Fruit fly (Drosophila melanogaster) whole organism, embryonic: ENCODE results near the gene goe.

Experiments
- ATbp ChIP-seq: fragments of 200-800 bp; sonication (Bioruptor generic); optimal IDR thresholded peaks from 2 replicates; lab custom pipeline; 2017; ENCODE audit warnings: missing biosample characterization, mild to moderate bottlenecking, missing genetic modification characterization, missing genetic modification reagents
- Adf1 ChIP-seq: fragments of 200-800 bp; sonication (Bioruptor generic); IDR thresholded peaks from 2 replicates; pipeline ENCODE4 v1.3.6; 2022; ENCODE audit warnings: missing biosample characterization, missing genetic modification characterization
- Atf3 ChIP-seq: fragments of 200-800 bp; sonication (Bioruptor generic); optimal IDR thresholded peaks from 3 replicates; lab custom pipeline; 2016; ENCODE audit warnings: missing biosample characterization, missing genetic modification characterization
- BEAF-32 ChIP-seq: fragments of 200-800 bp; sonication (Bioruptor generic); optimal IDR thresholded peaks from 3 replicates; lab custom pipeline; 2017; ENCODE audit warnings: missing biosample characterization, missing genetic modification characterization, mild to moderate bottlenecking, moderate library complexity, missing genetic modification reagents
- CG11085 ChIP-seq: fragments of 200-800 bp; sonication (Bioruptor generic); IDR thresholded peaks from 2 replicates; pipeline ENCODE4 v1.3.6; 2022; ENCODE audit warnings: missing biosample characterization, missing genetic modification characterization
- CG11398 ChIP-seq: fragments of 200-800 bp; sonication (Bioruptor generic); optimal IDR thresholded peaks from 2 replicates; lab custom pipeline; 2016; ENCODE audit warnings: missing biosample characterization, missing genetic modification characterization
- CG12236 ChIP-seq: fragments of 200-800 bp; sonication (Bioruptor generic); optimal IDR thresholded peaks from 2 replicates; lab custom pipeline; 2016; ENCODE audit warnings: missing biosample characterization, missing genetic modification characterization
- CG17328 ChIP-seq: fragments of 200-800 bp; sonication (Bioruptor generic); IDR thresholded peaks from 2 replicates; pipeline ENCODE4 v1.3.6; 2022; ENCODE audit warnings: missing biosample characterization, missing genetic modification characterization
- CG31441 ChIP-seq: fragments of 200-800 bp; sonication (Bioruptor generic); IDR thresholded peaks from 2 replicates; pipeline ENCODE4 v1.3.6; 2022; ENCODE audit warnings: missing biosample characterization, missing genetic modification characterization
- CG3163 ChIP-seq: fragments of 200-800 bp; sonication (Bioruptor generic); optimal IDR thresholded peaks from 3 replicates; lab custom pipeline; 2016; ENCODE audit warnings: missing biosample characterization, missing genetic modification characterization
- CG32772 ChIP-seq: fragments of 200-800 bp; sonication (Bioruptor generic); IDR thresholded peaks from 2 replicates; pipeline ENCODE4 v1.3.6; 2022; ENCODE audit warnings: missing biosample characterization, missing genetic modification characterization
- CG33213 ChIP-seq: fragments of 200-800 bp; sonication (Bioruptor generic); optimal IDR thresholded peaks from 3 replicates; lab custom pipeline; 2016; ENCODE audit warnings: missing biosample characterization, missing genetic modification characterization
- CG3407 ChIP-seq: fragments of 200-800 bp; sonication (Bioruptor generic); optimal IDR thresholded peaks from 2 replicates; lab custom pipeline; 2018; ENCODE audit warnings: missing biosample characterization, mild to moderate bottlenecking, missing genetic modification characterization
- CG3995 ChIP-seq: fragments of 200-800 bp; sonication (Bioruptor generic); optimal IDR thresholded peaks from 3 replicates; lab custom pipeline; 2016; ENCODE audit warnings: missing biosample characterization, missing genetic modification characterization
- CG4617 ChIP-seq: fragments of 200-800 bp; sonication (Bioruptor generic); optimal IDR thresholded peaks from 3 replicates; lab custom pipeline; 2016; ENCODE audit warnings: missing biosample characterization, missing genetic modification characterization, borderline replicate concordance
- CG5953 ChIP-seq: fragments of 200-800 bp; sonication (Bioruptor generic); IDR thresholded peaks from 2 replicates; pipeline ENCODE4 v1.3.6; 2022; ENCODE audit warnings: missing biosample characterization, missing genetic modification characterization
- Camta ChIP-seq: fragments of 200-800 bp; sonication (Bioruptor generic); optimal IDR thresholded peaks from 2 replicates; lab custom pipeline; 2016; ENCODE audit warnings: missing biosample characterization, missing genetic modification characterization
- Dip2 ChIP-seq: fragments of 200-800 bp; sonication (Bioruptor generic); IDR thresholded peaks from 2 replicates; pipeline ENCODE4 v1.3.6; 2022; ENCODE audit warnings: missing biosample characterization, missing genetic modification characterization
- Doc3 ChIP-seq: fragments of 200-800 bp; sonication (Bioruptor generic); IDR thresholded peaks from 3 replicates; pipeline ENCODE4 v1.3.6; 2022; ENCODE audit warnings: missing biosample characterization, missing genetic modification characterization; ENCODE audit not compliant: partially characterized antibody
- Dref ChIP-seq: fragments of 200-800 bp; sonication (Bioruptor generic); IDR thresholded peaks from 2 replicates; pipeline ENCODE4 v1.3.6; 2022; ENCODE audit warnings: missing biosample characterization, missing genetic modification characterization
- Fer1 ChIP-seq: fragments of 200-800 bp; sonication (Bioruptor generic); optimal IDR thresholded peaks from 2 replicates; lab custom pipeline; 2017; ENCODE audit warnings: missing biosample characterization, mild to moderate bottlenecking, missing genetic modification characterization
- HmgD ChIP-seq: fragments of 200-800 bp; sonication (Bioruptor generic); optimal IDR thresholded peaks from 3 replicates; lab custom pipeline; 2016; ENCODE audit warnings: missing biosample characterization, missing genetic modification characterization
- HmgZ ChIP-seq: fragments of 200-800 bp; sonication (Bioruptor generic); optimal IDR thresholded peaks from 2 replicates; lab custom pipeline; 2018; ENCODE audit warnings: missing biosample characterization, mild to moderate bottlenecking, missing genetic modification characterization
- Lhr ChIP-seq: fragments of 200-800 bp; sonication (Bioruptor generic); optimal IDR thresholded peaks from 3 replicates; lab custom pipeline; 2017; ENCODE audit warnings: mild to moderate bottlenecking, missing biosample characterization, missing genetic modification reagents, missing genetic modification characterization
- MBD-R2 ChIP-seq: fragments of 200-800 bp; sonication (Bioruptor generic); IDR thresholded peaks from 2 replicates; pipeline ENCODE4 v1.3.6; 2022; ENCODE audit warnings: missing biosample characterization, missing genetic modification characterization
- Sry-β ChIP-seq: fragments of 200-800 bp; sonication (Bioruptor generic); optimal IDR thresholded peaks from 2 replicates; lab custom pipeline; 2018; ENCODE audit warnings: missing biosample characterization, mild to moderate bottlenecking, missing genetic modification characterization, moderate library complexity
- YL-1 ChIP-seq: fragments of 200-800 bp; sonication (Bioruptor generic); optimal IDR thresholded peaks from 3 replicates; lab custom pipeline; 2017; ENCODE audit warnings: missing biosample characterization, mild to moderate bottlenecking, missing genetic modification characterization
- btn ChIP-seq: fragments of 200-800 bp; sonication (Bioruptor generic); optimal IDR thresholded peaks from 2 replicates; lab custom pipeline; 2016; ENCODE audit warnings: missing biosample characterization, missing genetic modification characterization
- crp ChIP-seq, 2 experiments: fragments of 200-800 bp; sonication (Bioruptor generic); optimal IDR thresholded peaks; 2 replicates in 1 of 2; 3 replicates in 1 of 2; lab custom pipeline; 2017; ENCODE audit warnings: missing biosample characterization in 2 of 2, missing genetic modification characterization in 2 of 2, mild to moderate bottlenecking in 1 of 2, moderate library complexity in 1 of 2
- danr ChIP-seq: fragments of 200-800 bp; sonication (Bioruptor generic); IDR thresholded peaks from 2 replicates; pipeline ENCODE4 v1.3.6; 2022; ENCODE audit warnings: missing biosample characterization, missing genetic modification characterization
- dmrt99B ChIP-seq: fragments of 200-800 bp; sonication (Bioruptor generic); optimal IDR thresholded peaks from 2 replicates; lab custom pipeline; 2018; ENCODE audit warnings: missing biosample characterization, mild to moderate bottlenecking, missing genetic modification characterization, moderate library complexity
- ewg ChIP-seq: fragments of 200-800 bp; sonication (Bioruptor generic); optimal IDR thresholded peaks from 3 replicates; lab custom pipeline; 2017; ENCODE audit warnings: mild to moderate bottlenecking, missing biosample characterization, missing genetic modification reagents, missing genetic modification characterization
- fd96Cb ChIP-seq: fragments of 200-800 bp; sonication (Bioruptor generic); optimal IDR thresholded peaks from 2 replicates; lab custom pipeline; 2018; ENCODE audit warnings: missing biosample characterization, mild to moderate bottlenecking, missing genetic modification characterization, moderate library complexity
- gem ChIP-seq: fragments of 200-800 bp; sonication (Bioruptor generic); optimal IDR thresholded peaks from 2 replicates; lab custom pipeline; 2019; ENCODE audit warnings: missing biosample characterization, mild to moderate bottlenecking, missing genetic modification characterization, moderate library complexity
- hbn ChIP-seq: fragments of 200-800 bp; sonication (Bioruptor generic); IDR thresholded peaks from 2 replicates; pipeline ENCODE4 v1.3.6; 2022; ENCODE audit warnings: missing biosample characterization, missing genetic modification characterization; ENCODE audit not compliant: partially characterized antibody
- hth ChIP-seq: fragments of >200 bp; optimal IDR thresholded peaks from 2 replicates; lab custom pipeline; 2017; ENCODE audit warnings: inconsistent platforms
- insv ChIP-seq, 2 experiments: fragments of 200-800 bp; sonication (Bioruptor generic); optimal IDR thresholded peaks; 3 replicates each; lab custom pipeline; 2016 to 2018; ENCODE audit warnings: missing biosample characterization in 2 of 2, missing genetic modification characterization in 2 of 2
- klu ChIP-seq: fragments of 200-800 bp; sonication (Bioruptor generic); IDR thresholded peaks from 2 replicates; pipeline ENCODE4 v1.3.6; 2022; ENCODE audit warnings: missing biosample characterization, missing genetic modification characterization
- lab ChIP-seq: fragments of 200-800 bp; sonication (Bioruptor generic); optimal IDR thresholded peaks from 3 replicates; lab custom pipeline; 2017; ENCODE audit warnings: missing biosample characterization, missing genetic modification characterization, mild to moderate bottlenecking, moderate library complexity, missing genetic modification reagents
- maf-S ChIP-seq: fragments of 200-800 bp; sonication (Bioruptor generic); optimal IDR thresholded peaks from 2 replicates; lab custom pipeline; 2016; ENCODE audit warnings: missing biosample characterization, missing genetic modification characterization
- mirr ChIP-seq: fragments of 200-800 bp; sonication (Bioruptor generic); optimal IDR thresholded peaks from 3 replicates; lab custom pipeline; 2018; ENCODE audit warnings: missing biosample characterization, mild to moderate bottlenecking, missing genetic modification characterization
- pb ChIP-seq: fragments of 200-800 bp; sonication (Bioruptor generic); optimal IDR thresholded peaks from 3 replicates; lab custom pipeline; 2016; ENCODE audit warnings: missing biosample characterization, missing genetic modification characterization
- pnt ChIP-seq: fragments of 200-800 bp; sonication (Bioruptor generic); optimal IDR thresholded peaks from 3 replicates; lab custom pipeline; 2016; ENCODE audit warnings: missing biosample characterization, missing genetic modification characterization
- prd ChIP-seq, 3 experiments: fragments of >200 bp in 2 of 3; fragments of 200-800 bp in 1 of 3; sonication (Bioruptor generic) in 1 of 3; optimal IDR thresholded peaks in 2 of 3; IDR thresholded peaks in 1 of 3; 2 replicates in 2 of 3; 3 replicates in 1 of 3; pipeline versions ENCODE4 v1.3.6 to Lab custom; 2017 to 2022; ENCODE audit warnings: missing biosample characterization in 1 of 3, missing genetic modification characterization in 1 of 3
- sens ChIP-seq: fragments of 200-800 bp; sonication (Bioruptor generic); peaks from one replicate; lab custom pipeline; 2016; ENCODE audit warnings: missing biosample characterization, missing genetic modification characterization
- sna ChIP-seq: fragments of 200-800 bp; sonication (Bioruptor generic); IDR thresholded peaks from 2 replicates; pipeline ENCODE4 v1.3.6; 2022; ENCODE audit warnings: missing biosample characterization, missing genetic modification characterization; ENCODE audit not compliant: partially characterized antibody
- zen2 ChIP-seq: fragments of 200-800 bp; sonication (Bioruptor generic); IDR thresholded peaks from 3 replicates; pipeline ENCODE4 v1.3.6; 2022; ENCODE audit warnings: missing biosample characterization, missing genetic modification characterization; ENCODE audit not compliant: partially characterized antibody
- zfh1 ChIP-seq: fragments of 200-800 bp; sonication (Bioruptor generic); IDR thresholded peaks from 3 replicates; pipeline ENCODE4 v1.3.6; 2022; ENCODE audit warnings: missing biosample characterization, missing genetic modification characterization

goe gene

DNA sequence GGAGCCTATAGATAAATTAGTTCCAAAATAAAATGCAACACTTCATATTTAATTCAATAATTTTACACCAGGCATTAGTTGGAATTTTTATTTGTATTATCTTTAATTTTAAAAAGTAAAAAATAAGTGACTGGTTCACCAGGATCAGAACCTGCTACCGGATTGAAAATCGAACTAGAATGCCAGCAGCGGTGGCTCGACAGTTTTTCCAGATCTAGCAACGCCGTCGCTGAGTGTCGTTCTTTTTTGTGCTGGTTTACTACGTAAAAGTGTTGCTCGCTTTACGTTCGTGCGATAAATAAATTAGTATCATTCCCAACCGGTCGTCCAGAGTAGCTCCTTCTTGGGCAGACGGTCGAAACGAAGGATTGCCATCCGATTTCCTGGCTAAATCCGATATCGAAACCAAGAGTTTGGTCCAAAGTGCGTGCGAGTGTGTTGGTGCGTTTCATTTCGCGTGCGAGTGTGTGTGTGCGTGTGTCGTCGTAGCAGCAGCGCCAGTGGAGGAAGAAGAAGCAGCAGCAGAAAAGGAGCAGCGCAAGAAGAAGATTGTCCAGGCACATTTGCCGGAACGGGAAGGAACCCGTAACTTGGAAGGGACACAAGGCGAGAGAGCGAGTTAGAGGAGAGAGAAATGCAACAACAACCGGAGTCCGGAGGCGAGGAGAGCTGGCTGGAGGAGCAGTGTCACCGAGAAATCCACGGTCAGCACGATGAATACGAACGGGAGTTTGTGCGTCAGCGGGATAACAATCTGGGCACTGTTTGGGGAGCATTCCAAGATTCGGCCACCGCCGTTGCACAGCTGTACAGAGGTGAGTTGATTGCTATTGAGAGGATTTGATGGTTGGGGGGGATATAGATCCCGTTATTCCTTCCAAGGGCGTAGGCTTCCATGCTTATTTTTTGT is 40.5 kb upstream of the goe start, which contains the start of gene CG4768 (continued):
- TF ChIP-seq CG17328 (GFP tag; lab: Robert Waterston, UW) (no peak), CG3163 (GFP tag; lab: Kevin White, UChicago) (peak; percentile 6), hbn (GFP tag; lab: Robert Waterston, UW) (no peak), CG12236 (GFP tag; lab: Kevin White, UChicago) (no peak), hth (no peak), CG11398 (GFP tag; lab: Kevin White, UChicago) (no peak), CG3995 (GFP tag; lab: Kevin White, UChicago) (peak; percentile 95), danr (no peak), CG5953 (no peak), dmrt99B (tag; lab: Kevin White, UChicago) (no peak), Atf3 (no peak), BEAF-32 (peak; percentile 24), CG31441 (GFP tag; lab: Robert Waterston, UW) (0 out of 2 replicates have a peak, but pooled peaks have one; percentile 13), pnt (GFP tag; lab: Kevin White, UChicago) (no peak), Fer1 (GFP tag; lab: Kevin White, UChicago) (peak; percentile 17), fd96Cb (tag; lab: Kevin White, UChicago) (no peak), CG4617 (GFP tag; lab: Kevin White, UChicago) (peak; percentile 40), gem (tag; lab: Kevin White, UChicago) (no peak), sens (GFP tag; lab: Kevin White, UChicago) (no peak), MBD-R2 (GFP tag; lab: Robert Waterston, UW) (peak; percentile 33; the same call in 1 of the 2 replicates), insv (GFP tag; optimal IDR thresholded peaks at IDR 0.05; lab: Kevin White, UChicago) (peak in 1 of 2 experiments; percentile 50), prd (optimal IDR thresholded peaks at IDR 0.05; lab: Kevin White, UChicago) (no peak), prd (GFP tag; IDR thresholded peaks at IDR 0.05; lab: Robert Waterston, UW) (0 out of 3 replicates have a peak, but pooled peaks have one; percentile 7), zen2 (GFP tag; lab: Robert Waterston, UW) (no peak), maf-S (GFP tag; lab: Kevin White, UChicago) (no peak), Doc3 (GFP tag; lab: Robert Waterston, UW) (no peak), HmgZ (tag; lab: Kevin White, UChicago) (peak; percentile 0), YL-1 (peak; percentile 10), pb (no peak), ewg (no peak), mirr (GFP tag; lab: Kevin White, UChicago) (no peak), Sry-β (GFP tag; lab: Kevin White, UChicago) (peak; percentile 14), CG3407 (no peak), crp (GFP tag; optimal IDR thresholded peaks at IDR 0.05; lab: Kevin White, UChicago) (no peak), CG11085 (GFP tag; lab: Robert Waterston, UW) (no peak), HmgD (GFP tag; lab: Kevin White, UChicago) (peak; percentile 3), zfh1 (no peak), Lhr (GFP tag; lab: Kevin White, UChicago) (no peak), CG33213 (GFP tag; lab: Kevin White, UChicago) (no peak), klu (GFP tag; lab: Robert Waterston, UW) (no peak), Dref (peak; percentile 44), ATbp (GFP tag; lab: Kevin White, UChicago) (no peak), Adf1 (0 out of 2 replicates have a peak, but pooled peaks have one; percentile 42), Dip2 (GFP tag; lab: Robert Waterston, UW) (no peak), btn (no peak), Camta (GFP tag; lab: Kevin White, UChicago) (no peak), CG32772 (no peak), lab (no peak), sna (GFP tag; lab: Robert Waterston, UW) (0 out of 2 replicates have a peak, but pooled peaks have one; percentile 33)
